Worm (Caenorhabditis elegans) whole organism, L3 larva: Measurements from ENCODE around the gene rpb-9.

Source experiments
- R02D3.7 ChIP-seq: fragments of 150-350 bp; optimal IDR thresholded peaks from 2 replicates; lab custom pipeline; 2014; ENCODE audit warnings: missing biosample characterization, missing genetic modification characterization
- ZK546.5 ChIP-seq: sonication (generic microtip); optimal IDR thresholded peaks from 2 replicates; lab custom pipeline; 2017; ENCODE audit warnings: missing biosample characterization, missing genetic modification characterization
- aly-2 ChIP-seq: fragments of 150-350 bp; optimal IDR thresholded peaks from 2 replicates; lab custom pipeline; 2014; ENCODE audit warnings: missing biosample characterization, missing genetic modification characterization
- ama-1 ChIP-seq: fragments of 150-350 bp; optimal IDR thresholded peaks from 2 replicates; lab custom pipeline; 2018
- ceh-82 ChIP-seq: fragments of 150-350 bp; optimal IDR thresholded peaks from 2 replicates; lab custom pipeline; 2014; ENCODE audit warnings: missing biosample characterization, missing genetic modification characterization
- lsy-12 ChIP-seq: sonication (generic microtip); optimal IDR thresholded peaks from 2 replicates; lab custom pipeline; 2016; ENCODE audit warnings: mild to moderate bottlenecking, missing genetic modification characterization, missing compliant biosample characterization
- mdl-1 ChIP-seq: fragments of 150-350 bp; optimal IDR thresholded peaks from 2 replicates; lab custom pipeline; 2014; ENCODE audit warnings: missing biosample characterization, missing genetic modification characterization
- nhr-12 ChIP-seq: fragments of 150-350 bp; optimal IDR thresholded peaks from 2 replicates; lab custom pipeline; 2014; ENCODE audit warnings: missing biosample characterization, missing genetic modification characterization
- nhr-76 ChIP-seq: fragments of 150-350 bp; sonication (generic microtip); optimal IDR thresholded peaks from 5 replicates; lab custom pipeline; 2014; ENCODE audit warnings: missing biosample characterization, missing genetic modification characterization
- ztf-4 ChIP-seq: fragments of 150-350 bp; optimal IDR thresholded peaks from 2 replicates; lab custom pipeline; 2014; ENCODE audit warnings: missing biosample characterization, missing genetic modification characterization

- TF ChIP-seq ZK546.5 (no peak), mdl-1 (tag; lab: Kevin White, UChicago) (no peak), ztf-4 (tag; lab: Kevin White, UChicago) (no peak), lsy-12 (tag; lab: Kevin White, UChicago) (no peak), aly-2 (tag; lab: Kevin White, UChicago) (no peak), ama-1 (lab: Kevin White, UChicago) (no peak), ceh-82 (no peak), R02D3.7 (tag; lab: Kevin White, UChicago) (no peak), nhr-12 (tag; lab: Kevin White, UChicago) (no peak), nhr-76 (tag; lab: Kevin White, UChicago) (no peak)
These were observed 26.3 kb downstream of the rpb-9 start, which contains the start of gene Y97E10AL.1 for ce11 chrV:7985860-7986259.
